Worm (Caenorhabditis elegans) whole organism, L4/young adult: Measurements from ENCODE around the gene sra-6.

Experiments used
- dao-5 ChIP-seq: sonication (generic microtip); optimal IDR thresholded peaks from 2 replicates; lab custom pipeline; 2016; ENCODE audit warnings: missing genotype, missing genetic modification characterization, moderate library complexity, missing compliant biosample characterization
- him-1 ChIP-seq: sonication (generic microtip); optimal IDR thresholded peaks from 2 replicates; lab custom pipeline; 2016; ENCODE audit warnings: missing genotype, missing genetic modification reagents, missing genetic modification characterization, missing compliant biosample characterization

ce11 chrII:9556582-9556981 is 6.0 kb upstream of the sra-6 start:
- no peak for TF ChIP-seq dao-5 (tag; lab: Kevin White, UChicago)
- TF ChIP-seq him-1 (tag; lab: Kevin White, UChicago) = no peak
